Fruit fly (Drosophila melanogaster): ENCODE data around the gene Srrm1.

Gene Srrm1

DNA sequence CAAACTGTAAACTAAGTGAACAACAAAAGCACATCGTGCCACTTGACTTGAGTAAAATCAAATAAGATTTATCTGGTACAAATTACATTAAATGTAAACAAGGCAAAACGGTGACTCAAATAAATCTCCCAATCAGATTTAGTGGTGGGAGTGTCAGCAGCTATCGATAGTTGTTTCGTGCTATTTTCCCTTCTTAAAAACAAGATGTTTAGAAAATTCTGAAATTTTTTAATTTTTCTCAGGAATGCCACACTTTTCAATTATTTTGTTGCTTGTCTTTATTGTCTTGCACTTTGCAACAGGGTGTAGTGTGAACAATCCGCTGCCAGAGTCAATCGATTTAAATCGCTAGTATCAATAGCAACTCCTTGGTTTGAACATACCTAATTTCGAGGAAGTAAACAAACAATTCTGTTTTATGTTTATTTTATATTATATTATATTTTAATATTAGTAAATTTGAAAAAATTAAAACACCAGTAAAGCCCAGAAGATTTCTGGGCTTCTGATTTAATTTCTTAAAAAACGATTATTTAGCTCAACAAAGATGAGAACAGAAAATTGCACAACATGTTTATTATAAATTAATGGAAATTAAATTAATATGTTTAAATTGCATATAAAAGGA is 21.3 kb upstream of the Srrm1 start, which contains the start of gene MICAL-like (continued):
- no peak for TF ChIP-seq lab (GFP tag; optimal IDR thresholded peaks at IDR 0.05)
- TF ChIP-seq CG9932 (GFP tag; IDR thresholded peaks at IDR 0.05) = peak; percentile 70
- TF ChIP-seq CG17612 (GFP tag; IDR thresholded peaks at IDR 0.05) = no peak
- TF ChIP-seq CG6175 (GFP tag; IDR thresholded peaks at IDR 0.05) = no peak
- TF ChIP-seq Blimp-1 (GFP tag; optimal IDR thresholded peaks at IDR 0.05) = no peak
- no peak for TF ChIP-seq crc (GFP tag; optimal IDR thresholded peaks at IDR 0.05)
- TF ChIP-seq Side (GFP tag; optimal IDR thresholded peaks at IDR 0.05) = no peak
- no peak for TF ChIP-seq ash1 (GFP tag; optimal IDR thresholded peaks at IDR 0.05)
- peak; percentile 40; the same call in 1 of the 2 replicates for TF ChIP-seq CG14014 (GFP tag; IDR thresholded peaks at IDR 0.05)
- no peak for TF ChIP-seq CG9876 (GFP tag; optimal IDR thresholded peaks at IDR 0.05)
- TF ChIP-seq Poxn (GFP tag; IDR thresholded peaks at IDR 0.05) = no peak
- TF ChIP-seq Sox102F (GFP tag; optimal IDR thresholded peaks at IDR 0.05) = no peak
- no peak for TF ChIP-seq CG2712 (tag; optimal IDR thresholded peaks at IDR 0.05)
- no peak for TF ChIP-seq CG16779 (GFP tag; IDR thresholded peaks at IDR 0.05)
- no peak for TF ChIP-seq Abd-B (GFP tag; optimal IDR thresholded peaks at IDR 0.05)
- TF ChIP-seq CoRest (tag; optimal IDR thresholded peaks at IDR 0.05) = no peak
- TF ChIP-seq gt (GFP tag; IDR thresholded peaks at IDR 0.05) = no peak
- no peak; the same call in 1 of the 2 replicates for TF ChIP-seq E2f1 (GFP tag; IDR thresholded peaks at IDR 0.05)
- TF ChIP-seq CG30020 (tag; optimal IDR thresholded peaks at IDR 0.05) = no peak
- no peak for TF ChIP-seq Ssrp (tag; optimal IDR thresholded peaks at IDR 0.05)
- no peak for TF ChIP-seq ATbp (GFP tag; optimal IDR thresholded peaks at IDR 0.05)
- TF ChIP-seq dm (GFP tag; optimal IDR thresholded peaks at IDR 0.05) = no peak
- TF ChIP-seq Sry-β (GFP tag; optimal IDR thresholded peaks at IDR 0.05) = no peak
- peak; percentile 5 for TF ChIP-seq bab2 (GFP tag; optimal IDR thresholded peaks at IDR 0.05)
- no peak for TF ChIP-seq lbe (GFP tag; optimal IDR thresholded peaks at IDR 0.05)
- no peak for TF ChIP-seq CG18262 (tag; optimal IDR thresholded peaks at IDR 0.05)
- TF ChIP-seq repo (GFP tag; optimal IDR thresholded peaks at IDR 0.05) = no peak
- no peak for TF ChIP-seq CG11085 (GFP tag; IDR thresholded peaks at IDR 0.05)
- TF ChIP-seq Dref (GFP tag; IDR thresholded peaks at IDR 0.05) = peak; percentile 66
- no peak for TF ChIP-seq nau (GFP tag; optimal IDR thresholded peaks at IDR 0.05)
- no peak for TF ChIP-seq seq (GFP tag; IDR thresholded peaks at IDR 0.05)
- no peak for TF ChIP-seq CG15269 (tag; optimal IDR thresholded peaks at IDR 0.05)
- peak; percentile 94 for TF ChIP-seq Dll (GFP tag; IDR thresholded peaks at IDR 0.05; ENCODE audit: partially characterized antibody)
- TF ChIP-seq Dip2 (GFP tag; IDR thresholded peaks at IDR 0.05) = no peak
- TF ChIP-seq al (GFP tag; IDR thresholded peaks at IDR 0.05) = peak; percentile 40; the same call in 1 of the 2 replicates
- TF ChIP-seq Awh (GFP tag; IDR thresholded peaks at IDR 0.05) = no peak
- TF ChIP-seq CG14441 (GFP tag; IDR thresholded peaks at IDR 0.05) = peak; percentile 36
- peak; percentile 13 for TF ChIP-seq CG5245 (GFP tag; optimal IDR thresholded peaks at IDR 0.05)
- no peak for TF ChIP-seq Ravus (GFP tag; IDR thresholded peaks at IDR 0.05)
- TF ChIP-seq cas (GFP tag; IDR thresholded peaks at IDR 0.05) = no peak
- no peak for TF ChIP-seq Deaf1 (tag; optimal IDR thresholded peaks at IDR 0.05)
- peak; percentile 61 for TF ChIP-seq zen (tag; optimal IDR thresholded peaks at IDR 0.05)
- no peak for TF ChIP-seq CG18476 (GFP tag; optimal IDR thresholded peaks at IDR 0.05)
- TF ChIP-seq CG9437 (GFP tag; optimal IDR thresholded peaks at IDR 0.05) = peak; percentile 6
- TF ChIP-seq emc (GFP tag; optimal IDR thresholded peaks at IDR 0.05) = no peak
- no peak for TF ChIP-seq CG4730 (GFP tag; IDR thresholded peaks at IDR 0.05)
- TF ChIP-seq en (GFP tag; optimal IDR thresholded peaks at IDR 0.05) = no peak
- TF ChIP-seq sug (tag; optimal IDR thresholded peaks at IDR 0.05) = no peak
- no peak for TF ChIP-seq kni (GFP tag; optimal IDR thresholded peaks at IDR 0.05)
- no peak for TF ChIP-seq tio (GFP tag; optimal IDR thresholded peaks at IDR 0.05)
- no peak for TF ChIP-seq CG31365 (tag; optimal IDR thresholded peaks at IDR 0.05)
